Worm (Caenorhabditis elegans): ENCODE data around the gene K04A8.19.
A peak's percentile ranks its signal among the peaks of the same experiment; 100 is the strongest.

Gene K04A8.19

ce11 chrV:6513786-6514430 lies 40.3 kb downstream of the K04A8.19 start:
- peak; percentile 18 for TF ChIP-seq nhr-43 (tag; optimal IDR thresholded peaks at IDR 0.05; ENCODE audit: poor library complexity, severe bottlenecking)
- TF ChIP-seq egl-5 (tag; optimal IDR thresholded peaks at IDR 0.05): no peak
- no peak for TF ChIP-seq ama-1 (optimal IDR thresholded peaks at IDR 0.05)
- no peak for TF ChIP-seq nhr-11 (tag; optimal IDR thresholded peaks at IDR 0.05)
- no peak for TF ChIP-seq nhr-77 (tag; optimal IDR thresholded peaks at IDR 0.05)
- TF ChIP-seq nfya-1 (tag; optimal IDR thresholded peaks at IDR 0.05; ENCODE audit: insufficient read depth): no peak
- no peak for TF ChIP-seq tbx-2 (tag; optimal IDR thresholded peaks at IDR 0.05)
- TF ChIP-seq lsy-12 (tag; optimal IDR thresholded peaks at IDR 0.05): no peak
- no peak for TF ChIP-seq elt-2 (tag; optimal IDR thresholded peaks at IDR 0.05)
- TF ChIP-seq nhr-28 (tag; optimal IDR thresholded peaks at IDR 0.05): no peak
- TF ChIP-seq ceh-9 (tag; optimal IDR thresholded peaks at IDR 0.05): no peak
- peak; percentile 46 for TF ChIP-seq ceh-28 (tag; optimal IDR thresholded peaks at IDR 0.05)
- TF ChIP-seq ZK546.5 (tag; optimal IDR thresholded peaks at IDR 0.05): no peak
- no peak for TF ChIP-seq jun-1 (tag; optimal IDR thresholded peaks at IDR 0.05)
- TF ChIP-seq nhr-76 (tag; optimal IDR thresholded peaks at IDR 0.05): no peak
- no peak for TF ChIP-seq mdl-1 (tag; optimal IDR thresholded peaks at IDR 0.05)
- peak; percentile 92 for TF ChIP-seq nhr-23 (tag; optimal IDR thresholded peaks at IDR 0.05)
- TF ChIP-seq egl-27 (tag; optimal IDR thresholded peaks at IDR 0.05): no peak
- TF ChIP-seq skn-1 (tag; optimal IDR thresholded peaks at IDR 0.05): no peak
- no peak for TF ChIP-seq pha-4 (tag; optimal IDR thresholded peaks at IDR 0.05)
- TF ChIP-seq mml-1 (tag; optimal IDR thresholded peaks at IDR 0.05): no peak
- no peak for TF ChIP-seq snpc-4 (tag; optimal IDR thresholded peaks at IDR 0.05)

ce11 chrV:6513356-6513755 lies 40.9 kb downstream of the K04A8.19 start:
- no peak for TF ChIP-seq nhr-12 (tag; optimal IDR thresholded peaks at IDR 0.05)
- peak; percentile 1 for TF ChIP-seq nhr-23 (tag; optimal IDR thresholded peaks at IDR 0.05)
- no peak for TF ChIP-seq ceh-28 (tag; optimal IDR thresholded peaks at IDR 0.05)
- TF ChIP-seq nhr-25 (tag; optimal IDR thresholded peaks at IDR 0.05): peak; percentile 68
- TF ChIP-seq egl-5 (tag; optimal IDR thresholded peaks at IDR 0.05): no peak
- peak; percentile 28 for TF ChIP-seq nhr-43 (tag; optimal IDR thresholded peaks at IDR 0.05; ENCODE audit: poor library complexity, severe bottlenecking)
- no peak for TF ChIP-seq pqm-1 (tag; optimal IDR thresholded peaks at IDR 0.05)

ce11 chrV:6511121-6511520 lies 43.1 kb downstream of the K04A8.19 start, which contains the start of gene ubh-1:
TSS of gene ubh-1 (minus strand) at chrV:6511409.
- TF ChIP-seq nhr-67 (tag; optimal IDR thresholded peaks at IDR 0.05) (no peak), ZK546.5 (tag; optimal IDR thresholded peaks at IDR 0.05) (no peak), elt-3 (tag; optimal IDR thresholded peaks at IDR 0.05) (peak in 1 of 3 experiments; percentile 25), eor-1 (tag; optimal IDR thresholded peaks at IDR 0.05) (no peak), tbx-2 (tag; optimal IDR thresholded peaks at IDR 0.05) (no peak), ceh-9 (tag; optimal IDR thresholded peaks at IDR 0.05) (no peak), ama-1 (optimal IDR thresholded peaks at IDR 0.05) (peak; percentile 52), hmg-11 (tag; optimal IDR thresholded peaks at IDR 0.05) (no peak), egl-27 (tag; optimal IDR thresholded peaks at IDR 0.05) (no peak), nhr-23 (tag; optimal IDR thresholded peaks at IDR 0.05) (peak; percentile 51), nhr-237 (tag; optimal IDR thresholded peaks at IDR 0.05) (no peak), elt-1 (tag; optimal IDR thresholded peaks at IDR 0.05) (no peak), lsy-12 (tag; optimal IDR thresholded peaks at IDR 0.05) (no peak), elt-2 (tag; optimal IDR thresholded peaks at IDR 0.05) (no peak), pqm-1 (tag; optimal IDR thresholded peaks at IDR 0.05) (no peak)

- TF ChIP-seq sea-2 (GFP tag; optimal IDR thresholded peaks at IDR 0.05): no peak
- TF ChIP-seq zag-1 (tag; optimal IDR thresholded peaks at IDR 0.05): no peak
- TF ChIP-seq lin-15B (tag; optimal IDR thresholded peaks at IDR 0.05): no peak
- no peak for TF ChIP-seq hmg-11 (tag; optimal IDR thresholded peaks at IDR 0.05)
- no peak for TF ChIP-seq elt-2 (tag; optimal IDR thresholded peaks at IDR 0.05)
- no peak for TF ChIP-seq mml-1 (tag; optimal IDR thresholded peaks at IDR 0.05)
- no peak for TF ChIP-seq nhr-12 (tag; optimal IDR thresholded peaks at IDR 0.05)
- no peak for TF ChIP-seq unc-62 (GFP tag; optimal IDR thresholded peaks at IDR 0.05)
- no peak for TF ChIP-seq skn-1 (tag; optimal IDR thresholded peaks at IDR 0.05)
- no peak for TF ChIP-seq ZK546.5 (tag; optimal IDR thresholded peaks at IDR 0.05)
- TF ChIP-seq aly-2 (tag; optimal IDR thresholded peaks at IDR 0.05): no peak
- TF ChIP-seq daf-12 (tag; optimal IDR thresholded peaks at IDR 0.05): no peak
- no peak for TF ChIP-seq nhr-11 (tag; optimal IDR thresholded peaks at IDR 0.05)
- TF ChIP-seq ceh-28 (tag; optimal IDR thresholded peaks at IDR 0.05): no peak
- no peak for TF ChIP-seq tbx-2 (tag; optimal IDR thresholded peaks at IDR 0.05)
- no peak for TF ChIP-seq nhr-43 (tag; optimal IDR thresholded peaks at IDR 0.05; ENCODE audit: poor library complexity, severe bottlenecking)
Observed at ce11 chrV:6510622-6511021, 43.6 kb downstream of the K04A8.19 start.
